Worm (Caenorhabditis elegans): ENCODE results near the gene mca-3.

ce11 chrIV:3131871-3132586, 920 bp downstream of the mca-3 start:
- TF ChIP-seq him-1 (tag; optimal IDR thresholded peaks at IDR 0.05), result no peak
- TF ChIP-seq W03F9.2 (tag; optimal IDR thresholded peaks at IDR 0.05), result no peak
